Fruit fly (Drosophila melanogaster): ENCODE data around the gene CG14147.

dm6 chr3L:10984557-10984956 is 12.1 kb downstream of the CG14147 start:
- TF ChIP-seq CG8478 (optimal IDR thresholded peaks at IDR 0.05) (no peak), psq (optimal IDR thresholded peaks at IDR 0.05) (no peak)

All from whole organism.